Fruit fly (Drosophila melanogaster): Measurements from ENCODE around the gene inaF-A.

Gene inaF-A

dm6 chrX:11709799-11710720, 23.6 kb downstream of the inaF-A start, which contains the start of gene FucT6 (continued):
- TF ChIP-seq ems (GFP tag; optimal IDR thresholded peaks at IDR 0.05) (no peak), fd102C (GFP tag; optimal IDR thresholded peaks at IDR 0.05) (no peak), cwo (GFP tag; optimal IDR thresholded peaks at IDR 0.05) (peak; percentile 21), CG3407 (GFP tag; optimal IDR thresholded peaks at IDR 0.05) (no peak), stwl (tag; optimal IDR thresholded peaks at IDR 0.05) (peak; percentile 70), dati (GFP tag; IDR thresholded peaks at IDR 0.05) (no peak), CG17612 (GFP tag; IDR thresholded peaks at IDR 0.05) (no peak), Hand (GFP tag; optimal IDR thresholded peaks at IDR 0.05) (no peak), CG14441 (GFP tag; IDR thresholded peaks at IDR 0.05) (no peak), crp (GFP tag; optimal IDR thresholded peaks at IDR 0.05) (peak in 1 of 2 experiments; percentile 29), CG7963 (GFP tag; IDR thresholded peaks at IDR 0.05; ENCODE audit: partially characterized antibody) (peak; percentile 85), H15 (GFP tag; IDR thresholded peaks at IDR 0.05) (no peak), ab (GFP tag; optimal IDR thresholded peaks at IDR 0.05) (no peak), ssp (GFP tag; IDR thresholded peaks at IDR 0.05) (no peak), tap (tag; optimal IDR thresholded peaks at IDR 0.05) (peak; percentile 47), gt (GFP tag; IDR thresholded peaks at IDR 0.05) (no peak), MTF-1 (GFP tag; optimal IDR thresholded peaks at IDR 0.05; ENCODE audit: borderline replicate concordance) (no peak), CG15479 (GFP tag; optimal IDR thresholded peaks at IDR 0.05) (no peak), org-1 (GFP tag; optimal IDR thresholded peaks at IDR 0.05) (no peak), schlank (tag; optimal IDR thresholded peaks at IDR 0.05) (no peak), Scr (GFP tag; IDR thresholded peaks at IDR 0.05; ENCODE audit: partially characterized antibody) (peak; percentile 83), CG2889 (GFP tag; IDR thresholded peaks at IDR 0.05) (no peak), sr (GFP tag; IDR thresholded peaks at IDR 0.05) (no peak), ato (GFP tag; IDR thresholded peaks at IDR 0.05; ENCODE audit: partially characterized antibody) (peak; percentile 78), pita (GFP tag; optimal IDR thresholded peaks at IDR 0.05) (no peak), CG10209 (GFP tag; optimal IDR thresholded peaks at IDR 0.05) (peak; percentile 6), CrebB (tag; optimal IDR thresholded peaks at IDR 0.05) (no peak), CkIIα-i1 (GFP tag; IDR thresholded peaks at IDR 0.05) (no peak), CG11398 (GFP tag; optimal IDR thresholded peaks at IDR 0.05) (no peak), CG10979 (tag; optimal IDR thresholded peaks at IDR 0.05) (no peak), CG2129 (GFP tag; IDR thresholded peaks at IDR 0.05; ENCODE audit: partially characterized antibody) (peak; percentile 61; the same call in 1 of the 2 replicates), zen2 (GFP tag; IDR thresholded peaks at IDR 0.05; ENCODE audit: partially characterized antibody) (peak; percentile 76), wek (GFP tag; optimal IDR thresholded peaks at IDR 0.05) (no peak), CG4820 (GFP tag; optimal IDR thresholded peaks at IDR 0.05) (no peak), Sin3A (optimal IDR thresholded peaks at IDR 0.05) (peak; percentile 26), CG6175 (GFP tag; IDR thresholded peaks at IDR 0.05) (no peak), ATbp (GFP tag; optimal IDR thresholded peaks at IDR 0.05) (peak; percentile 33), CG11560 (tag; IDR thresholded peaks at IDR 0.05) (peak; percentile 63; the same call in 2 of the 3 replicates), CG10431 (GFP tag; optimal IDR thresholded peaks at IDR 0.05) (no peak), odd (GFP tag; optimal IDR thresholded peaks at IDR 0.05) (peak; percentile 20), CG4360 (GFP tag; IDR thresholded peaks at IDR 0.05) (no peak), lola (GFP tag; optimal IDR thresholded peaks at IDR 0.05) (no peak), Tbp (GFP tag; optimal IDR thresholded peaks at IDR 0.05) (no peak), mam (GFP tag; optimal IDR thresholded peaks at IDR 0.05) (no peak), chn (GFP tag; optimal IDR thresholded peaks at IDR 0.05) (no peak), mirr (GFP tag; optimal IDR thresholded peaks at IDR 0.05) (no peak), stc (GFP tag; IDR thresholded peaks at IDR 0.05) (no peak), YL-1 (GFP tag; optimal IDR thresholded peaks at IDR 0.05) (peak; percentile 45)

All from whole organism, embryonic.